Fruit fly (Drosophila melanogaster) whole organism, wandering third instar larva: ENCODE data around the gene CG2082.

Experiments used
- Abd-B ChIP-seq: fragments of >200 bp; optimal IDR thresholded peaks from 2 replicates; lab custom pipeline; 2017; ENCODE audit warnings: missing biosample characterization, missing genetic modification characterization
- CG32264 ChIP-seq: fragments of 200-800 bp; sonication (Bioruptor generic); optimal IDR thresholded peaks from 2 replicates; lab custom pipeline; 2016; ENCODE audit warnings: missing biosample characterization, missing genetic modification characterization
- CG9705 ChIP-seq: fragments of 200-800 bp; sonication (Bioruptor generic); optimal IDR thresholded peaks from 2 replicates; lab custom pipeline; 2018; ENCODE audit warnings: missing biosample characterization, mild to moderate bottlenecking, missing genetic modification characterization
- CrebA ChIP-seq: fragments of 200-800 bp; sonication (Bioruptor generic); optimal IDR thresholded peaks from 2 replicates; lab custom pipeline; 2016; ENCODE audit warnings: missing biosample characterization, mild to moderate bottlenecking, missing genetic modification characterization, borderline replicate concordance
- Dfd ChIP-seq: fragments of >200 bp; optimal IDR thresholded peaks from 2 replicates; lab custom pipeline; 2017; ENCODE audit warnings: missing biosample characterization, missing genetic modification characterization
- GATAd ChIP-seq: sonication (Bioruptor generic); optimal IDR thresholded peaks from 2 replicates; lab custom pipeline; 2016; ENCODE audit warnings: missing biosample characterization, missing genetic modification characterization
- HLH106 ChIP-seq: fragments of 200-800 bp; optimal IDR thresholded peaks from 3 replicates; lab custom pipeline; 2019; ENCODE audit warnings: missing biosample characterization, mild to moderate bottlenecking, missing genetic modification characterization, moderate library complexity
- Hnf4 ChIP-seq: fragments of 200-800 bp; sonication (Bioruptor generic); optimal IDR thresholded peaks from 2 replicates; lab custom pipeline; 2016; ENCODE audit warnings: missing biosample characterization, mild to moderate bottlenecking, missing genetic modification characterization
- Hr78 ChIP-seq: fragments of >200 bp; optimal IDR thresholded peaks from 2 replicates; lab custom pipeline; 2017; ENCODE audit warnings: missing biosample characterization, missing genetic modification characterization
- Hr83 ChIP-seq: fragments of 200-300 bp; sonication (Bioruptor generic); optimal IDR thresholded peaks from 2 replicates; lab custom pipeline; 2016; ENCODE audit warnings: missing biosample characterization, mild to moderate bottlenecking, missing genetic modification characterization, moderate library complexity; ENCODE audit not compliant: poor library complexity, severe bottlenecking
- Jra ChIP-seq: sonication (Bioruptor generic); optimal IDR thresholded peaks from 2 replicates; lab custom pipeline; 2016; ENCODE audit warnings: missing biosample characterization, missing genetic modification characterization
- Mio ChIP-seq: sonication (Bioruptor generic); optimal IDR thresholded peaks from 2 replicates; lab custom pipeline; 2016; ENCODE audit warnings: missing biosample characterization, missing genetic modification characterization
- Myc ChIP-seq: fragments of >200 bp; optimal IDR thresholded peaks from 2 replicates; lab custom pipeline; 2017
- OdsH ChIP-seq: fragments of 200-800 bp; sonication (Bioruptor generic); optimal IDR thresholded peaks from 2 replicates; lab custom pipeline; 2016; ENCODE audit warnings: missing biosample characterization, mild to moderate bottlenecking, missing genetic modification characterization
- Sp1 ChIP-seq: fragments of 200-800 bp; sonication (Bioruptor generic); optimal IDR thresholded peaks from 3 replicates; lab custom pipeline; 2019; ENCODE audit warnings: missing biosample characterization, mild to moderate bottlenecking, missing genetic modification characterization, moderate library complexity
- Vsx2 ChIP-seq: fragments of 200-300, 225-300 bp; sonication (Bioruptor generic); optimal IDR thresholded peaks from 2 replicates; lab custom pipeline; 2018; ENCODE audit warnings: missing biosample characterization, missing genetic modification characterization; ENCODE audit not compliant: partially characterized antibody
- br ChIP-seq: fragments of 200-800 bp; sonication (Bioruptor generic); optimal IDR thresholded peaks from 2 replicates; lab custom pipeline; 2016; ENCODE audit warnings: missing biosample characterization, missing genetic modification characterization
- dl ChIP-seq, 2 experiments: fragments of 175-275, 200-275 bp in 1 of 2; fragments of 200-275 bp in 1 of 2; sonication (Bioruptor generic); optimal IDR thresholded peaks; lab custom pipeline; 2018; ENCODE audit warnings: mild to moderate bottlenecking in 2 of 2, missing biosample characterization in 2 of 2, missing genetic modification characterization in 2 of 2, moderate library complexity in 2 of 2; ENCODE audit not compliant: partially characterized antibody in 2 of 2, insufficient read depth in 1 of 2
- dmrt93B ChIP-seq: fragments of 200-800 bp; sonication (Bioruptor generic); optimal IDR thresholded peaks from 2 replicates; lab custom pipeline; 2018; ENCODE audit warnings: missing biosample characterization, mild to moderate bottlenecking, missing genetic modification characterization
- dsf ChIP-seq: sonication (Bioruptor generic); optimal IDR thresholded peaks from 2 replicates; lab custom pipeline; 2016; ENCODE audit warnings: missing biosample characterization, missing genetic modification characterization, borderline replicate concordance
- ey ChIP-seq: fragments of 200-800 bp; sonication (Bioruptor generic); optimal IDR thresholded peaks from 2 replicates; lab custom pipeline; 2016; ENCODE audit warnings: missing biosample characterization, missing genetic modification characterization
- foxo ChIP-seq, 2 experiments: fragments of 200-800 bp; sonication (Bioruptor generic); optimal IDR thresholded peaks; 2 replicates in 1 of 2; 3 replicates in 1 of 2; lab custom pipeline; 2016 to 2017; ENCODE audit warnings: missing biosample characterization in 2 of 2, missing genetic modification characterization in 2 of 2
- h ChIP-seq: fragments of 200-800 bp; sonication (Bioruptor generic); optimal IDR thresholded peaks from 3 replicates; lab custom pipeline; 2016; ENCODE audit warnings: missing biosample characterization, mild to moderate bottlenecking, missing genetic modification characterization
- jim ChIP-seq: fragments of 175-275, 200-325 bp; sonication (Bioruptor generic); optimal IDR thresholded peaks from 2 replicates; lab custom pipeline; 2016; ENCODE audit warnings: missing biosample characterization, mild to moderate bottlenecking, missing genetic modification characterization
- lola ChIP-seq: fragments of >200 bp; optimal IDR thresholded peaks from 2 replicates; lab custom pipeline; 2017; ENCODE audit warnings: missing biosample characterization, missing genetic modification characterization
- pan ChIP-seq: fragments of >200 bp; optimal IDR thresholded peaks from 2 replicates; lab custom pipeline; 2017
- psq ChIP-seq: fragments of 200-800 bp; sonication (Bioruptor generic); optimal IDR thresholded peaks from 3 replicates; lab custom pipeline; 2017; ENCODE audit warnings: missing biosample characterization, mild to moderate bottlenecking, missing genetic modification characterization, moderate library complexity
- sage ChIP-seq: fragments of 200-800 bp; sonication (Bioruptor generic); optimal IDR thresholded peaks from 2 replicates; lab custom pipeline; 2016; ENCODE audit warnings: missing biosample characterization, mild to moderate bottlenecking, missing genetic modification characterization
- sv ChIP-seq: fragments of 200-800 bp; sonication (Bioruptor generic); optimal IDR thresholded peaks from 3 replicates; lab custom pipeline; 2016; ENCODE audit warnings: missing biosample characterization, missing genetic modification characterization
- tai ChIP-seq: sonication (Bioruptor generic); optimal IDR thresholded peaks from 2 replicates; lab custom pipeline; 2016; ENCODE audit warnings: missing biosample characterization, missing genetic modification characterization
- usp ChIP-seq: fragments of >200 bp; optimal IDR thresholded peaks from 2 replicates; lab custom pipeline; 2017; ENCODE audit warnings: missing biosample characterization, missing genetic modification characterization
- woc ChIP-seq: sonication (Bioruptor generic); optimal IDR thresholded peaks from 2 replicates; lab custom pipeline; 2016; ENCODE audit warnings: missing biosample characterization, mild to moderate bottlenecking, missing genetic modification characterization

The CG2082 gene

DNA sequence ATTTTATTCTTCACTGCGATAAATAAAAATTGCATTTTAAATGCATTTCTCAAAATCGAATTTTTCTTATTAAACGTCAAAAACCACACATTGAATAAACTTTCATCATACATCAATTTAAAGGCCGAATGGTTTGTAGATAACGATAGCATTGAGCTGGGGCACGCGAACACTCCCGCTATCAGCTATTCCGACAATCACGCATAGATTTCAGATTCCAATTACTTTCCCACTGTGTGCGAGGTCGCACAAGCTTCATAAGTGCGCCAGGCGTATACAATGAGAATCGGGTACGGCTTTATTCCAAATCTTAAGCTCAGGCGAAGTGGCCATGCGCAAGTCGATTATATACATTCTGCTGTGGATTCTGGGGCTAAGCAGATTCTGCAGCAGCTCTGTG is 40.9 kb upstream of the CG2082 start, which contains the start of gene CG46303:
CG46303 (plus strand) TSS at position 223 of the 400 bp plus-strand sequence.
- no peak for TF ChIP-seq Hnf4 (GFP tag; lab: Kevin White, UChicago)
- TF ChIP-seq Abd-B (GFP tag; lab: Kevin White, UChicago) = no peak
- peak; percentile 51 for TF ChIP-seq h (GFP tag; lab: Kevin White, UChicago)

DNA sequence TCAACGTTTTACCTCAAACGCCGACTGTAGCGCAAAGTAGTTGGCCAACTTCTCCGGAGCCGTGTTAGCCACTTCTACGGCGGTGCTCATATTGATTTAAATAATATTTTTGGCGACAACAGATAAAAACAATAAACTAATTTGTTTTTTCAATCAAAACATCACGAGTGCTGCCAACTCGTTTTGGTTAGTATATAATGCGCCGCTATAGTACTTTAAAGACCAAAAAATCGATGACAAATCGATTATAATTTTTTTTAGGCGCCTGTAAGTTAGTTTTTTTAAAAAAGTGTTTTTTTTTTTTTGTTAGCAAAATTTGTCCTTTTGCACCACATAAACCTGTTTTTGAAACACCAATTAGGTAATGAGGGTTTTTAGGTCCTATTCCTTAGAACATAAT is 40.4 kb upstream of the CG2082 start, which contains the start of gene Hpr1:
Hpr1 (minus strand) TSS at position 198 of the 400 bp plus-strand sequence.
- TF ChIP-seq Abd-B (GFP tag; lab: Kevin White, UChicago) (no peak), sage (GFP tag; lab: Kevin White, UChicago) (peak; percentile 33)

DNA sequence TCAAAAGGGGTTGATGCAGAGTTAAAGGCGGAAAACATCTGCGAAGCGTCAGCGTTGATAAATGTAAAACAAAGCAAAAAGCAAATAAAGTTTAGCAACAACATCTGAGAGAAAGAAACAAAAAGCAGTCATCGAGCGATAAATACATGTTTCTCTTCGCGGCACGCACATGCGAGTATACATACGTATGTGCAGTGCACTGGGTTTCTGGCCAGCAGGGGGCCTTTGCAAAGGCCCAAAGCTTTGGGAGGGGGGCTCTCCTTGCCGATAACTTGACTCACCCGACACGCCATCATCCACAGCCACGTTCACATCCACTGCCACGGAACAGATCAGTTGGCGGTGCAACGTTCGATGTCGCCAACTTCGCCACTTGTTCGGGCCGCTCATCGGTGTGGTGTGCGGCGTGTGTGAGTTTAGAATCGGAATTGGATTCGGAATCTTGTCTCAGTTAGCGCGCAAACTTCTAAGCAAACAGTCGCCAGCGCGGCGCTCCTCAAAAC is 32.3 kb upstream of the CG2082 start, which contains the start of gene CG42675:
CG42675 (plus strand) TSS at position 453 of the 503 bp plus-strand sequence.
- TF ChIP-seq dmrt93B (GFP tag; lab: Kevin White, UChicago) = no peak
- TF ChIP-seq Jra (GFP tag; lab: Kevin White, UChicago) = no peak
- TF ChIP-seq ey (GFP tag; lab: Kevin White, UChicago) = no peak
- no peak for TF ChIP-seq CG32264
- TF ChIP-seq CrebA (GFP tag; lab: Kevin White, UChicago) = peak; percentile 25
- TF ChIP-seq usp (GFP tag; lab: Kevin White, UChicago) = no peak
- TF ChIP-seq tai (GFP tag; lab: Kevin White, UChicago) = no peak

DNA sequence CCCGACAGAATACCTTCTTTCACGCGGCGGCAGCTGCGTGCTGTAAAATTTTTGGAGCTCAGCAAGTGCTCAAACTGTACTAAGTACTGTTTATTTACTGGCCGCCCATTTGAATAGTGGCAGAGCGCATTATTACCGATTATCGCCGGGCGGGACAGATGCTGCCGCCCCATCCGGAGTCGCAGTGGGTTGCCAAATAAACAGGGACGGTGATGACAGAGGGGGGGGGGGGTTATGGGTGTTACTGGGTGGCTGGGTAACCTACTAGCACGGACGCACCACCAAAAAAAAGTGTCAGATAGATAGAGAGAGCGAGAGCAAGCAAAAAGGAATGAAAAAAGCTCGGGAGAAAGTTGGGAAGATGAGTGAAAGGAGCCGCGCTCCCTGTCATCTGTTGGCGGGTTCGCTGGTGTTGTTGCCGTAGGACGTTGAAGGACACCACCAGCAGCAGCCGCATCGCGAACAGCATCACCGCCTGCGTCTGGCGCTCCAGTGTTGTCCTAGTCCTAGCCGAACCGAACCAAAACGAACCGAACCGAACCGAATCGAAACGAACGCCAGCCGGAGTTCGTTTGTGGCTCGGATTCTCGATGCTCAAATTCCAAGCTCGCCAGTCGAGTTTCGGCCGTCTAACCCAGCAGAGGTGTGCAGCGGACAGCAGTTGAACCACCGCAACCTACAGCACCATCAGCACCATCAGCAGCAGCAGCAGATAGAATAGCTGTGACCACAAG is 21.0 kb upstream of the CG2082 start, which contains the start of gene CG11000:
CG11000 (plus strand) TSS at position 626 of the 734 bp plus-strand sequence.
- TF ChIP-seq br (no peak), foxo (GFP tag; optimal IDR thresholded peaks at IDR 0.05; lab: Kevin White, UChicago) (no peak), Sp1 (GFP tag; lab: Kevin White, UChicago) (no peak), dsf (GFP tag; lab: Kevin White, UChicago) (no peak), Dfd (no peak), dmrt93B (GFP tag; lab: Kevin White, UChicago) (no peak), woc (GFP tag; lab: Kevin White, UChicago) (no peak), Hr83 (no peak), psq (GFP tag; lab: Kevin White, UChicago) (no peak), HLH106 (tag; lab: Kevin White, UChicago) (no peak), CrebA (GFP tag; lab: Kevin White, UChicago) (no peak), Myc (lab: Kevin White, UChicago) (no peak), GATAd (GFP tag; lab: Kevin White, UChicago) (no peak), Mio (GFP tag; lab: Kevin White, UChicago) (no peak), Vsx2 (GFP tag; lab: Kevin White, UChicago) (no peak), dl (GFP tag; optimal IDR thresholded peaks at IDR 0.05; lab: Kevin White, UChicago; ENCODE audit: insufficient read depth in 1 of 2, partially characterized antibody in 2 of 2) (no peak), Hr78 (GFP tag; lab: Kevin White, UChicago) (no peak), lola (GFP tag; lab: Kevin White, UChicago) (no peak), CG9705 (no peak)

DNA sequence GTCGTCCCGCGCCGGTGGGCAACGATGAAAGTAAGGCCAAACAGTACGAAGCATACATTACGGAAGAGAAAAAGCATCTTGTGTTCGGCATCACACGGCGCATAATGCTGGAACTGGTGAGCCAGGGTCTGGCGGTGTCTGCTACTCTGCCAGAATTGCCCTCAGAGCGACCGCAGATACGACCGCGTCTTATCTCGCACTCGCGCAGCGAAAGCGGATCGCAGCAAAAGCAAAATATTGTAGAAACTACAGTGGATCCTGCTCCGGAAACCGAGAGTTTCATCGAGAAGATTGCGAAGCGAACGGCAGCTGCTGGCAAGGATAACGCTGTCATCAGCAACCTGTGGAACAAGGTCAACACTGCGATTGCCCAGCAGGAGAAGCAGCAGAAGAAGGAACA is 16.8 kb upstream of the CG2082 start:
- TF ChIP-seq sv (GFP tag; lab: Kevin White, UChicago) (no peak), usp (GFP tag; lab: Kevin White, UChicago) (no peak), HLH106 (tag; lab: Kevin White, UChicago) (no peak), Hr83 (no peak), Sp1 (GFP tag; lab: Kevin White, UChicago) (no peak), sage (GFP tag; lab: Kevin White, UChicago) (no peak), ey (GFP tag; lab: Kevin White, UChicago) (no peak), OdsH (GFP tag; lab: Kevin White, UChicago) (no peak), pan (no peak), h (GFP tag; lab: Kevin White, UChicago) (no peak), woc (GFP tag; lab: Kevin White, UChicago) (no peak), CG9705 (no peak), Jra (GFP tag; lab: Kevin White, UChicago) (no peak), GATAd (GFP tag; lab: Kevin White, UChicago) (no peak), Hr78 (GFP tag; lab: Kevin White, UChicago) (no peak), jim (GFP tag; lab: Kevin White, UChicago) (no peak)
